Worm (Caenorhabditis elegans) whole organism, midembryonic: Measurements from ENCODE around the gene cpr-9.

Source experiments
- T22C8.4 ChIP-seq: fragments of 200-800 bp; sonication (Bioruptor generic); IDR thresholded peaks from 2 replicates; pipeline ENCODE4 v1.3.6; 2022; ENCODE audit warnings: missing genetic modification characterization, missing compliant biosample characterization
- cog-1 ChIP-seq: sonication (generic microtip); optimal IDR thresholded peaks from 2 replicates; lab custom pipeline; 2016; ENCODE audit warnings: missing genetic modification characterization, missing compliant biosample characterization
- flt-1 ChIP-seq: fragments of 200-800 bp; sonication (Bioruptor generic); IDR thresholded peaks from 2 replicates; pipeline ENCODE4 v1.3.6; 2022; ENCODE audit warnings: missing genetic modification characterization, missing compliant biosample characterization
- klf-2 ChIP-seq: fragments of 200-800 bp; sonication (Bioruptor generic); conservative IDR thresholded peaks from 2 replicates; pipeline ENCODE4 v1.3.6; 2022; ENCODE audit warnings: missing genetic modification reagents, missing genetic modification characterization, missing compliant biosample characterization
- med-1 ChIP-seq: sonication (generic microtip); optimal IDR thresholded peaks from 2 replicates; lab custom pipeline; 2017; ENCODE audit warnings: missing genetic modification characterization, mild to moderate bottlenecking, missing compliant biosample characterization, antibody characterized with exemption, missing genetic modification reagents; ENCODE audit not compliant: insufficient read depth
- ref-1 ChIP-seq: fragments of 200-800 bp; sonication (Bioruptor generic); conservative IDR thresholded peaks from 2 replicates; pipeline ENCODE4 v1.3.6; 2022; ENCODE audit warnings: missing genetic modification reagents, missing genetic modification characterization, missing compliant biosample characterization
- tab-1 ChIP-seq: fragments of 200-800 bp; sonication (Bioruptor generic); IDR thresholded peaks from 2 replicates; pipeline ENCODE4 v1.3.6; 2022; ENCODE audit warnings: missing genetic modification characterization, missing compliant biosample characterization
- ztf-23 ChIP-seq: fragments of 200-800 bp; sonication (Bioruptor generic); IDR thresholded peaks from 2 replicates; pipeline ENCODE4 v1.3.6; 2022; ENCODE audit warnings: missing genetic modification reagents, missing genetic modification characterization, missing compliant biosample characterization
- ztf-29 ChIP-seq: fragments of 200-800 bp; sonication (Bioruptor generic); IDR thresholded peaks from 2 replicates; pipeline ENCODE4 v1.3.6; 2022; ENCODE audit warnings: missing genetic modification reagents, missing genetic modification characterization, missing compliant biosample characterization

Gene cpr-9

DNA sequence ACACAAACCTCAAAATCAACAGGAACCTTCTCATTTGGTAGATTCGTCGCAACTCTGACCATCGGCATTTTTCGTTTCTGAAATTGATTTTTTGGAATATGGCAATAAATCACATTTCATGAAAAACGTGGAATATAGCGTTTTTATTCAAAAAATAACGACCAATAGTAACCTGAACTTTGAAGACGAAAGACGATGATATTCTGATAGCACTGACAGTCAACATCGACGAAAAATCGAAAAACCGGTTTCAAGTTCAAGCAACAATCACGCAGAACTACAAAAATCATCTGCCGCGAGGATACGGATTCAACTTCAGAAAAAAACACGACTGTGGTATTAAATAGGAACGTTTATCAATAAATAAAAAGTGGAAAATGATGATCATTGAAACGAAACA, 24.7 kb upstream of the cpr-9 start, which contains the start of gene mif-2:
mif-2 (minus strand) TSS at position 281 of the 400 bp plus-strand sequence.
- no peak for TF ChIP-seq ztf-29 (GFP tag; lab: Robert Waterston, UW)
- no peak for TF ChIP-seq med-1 (GFP tag; lab: Kevin White, UChicago)

DNA sequence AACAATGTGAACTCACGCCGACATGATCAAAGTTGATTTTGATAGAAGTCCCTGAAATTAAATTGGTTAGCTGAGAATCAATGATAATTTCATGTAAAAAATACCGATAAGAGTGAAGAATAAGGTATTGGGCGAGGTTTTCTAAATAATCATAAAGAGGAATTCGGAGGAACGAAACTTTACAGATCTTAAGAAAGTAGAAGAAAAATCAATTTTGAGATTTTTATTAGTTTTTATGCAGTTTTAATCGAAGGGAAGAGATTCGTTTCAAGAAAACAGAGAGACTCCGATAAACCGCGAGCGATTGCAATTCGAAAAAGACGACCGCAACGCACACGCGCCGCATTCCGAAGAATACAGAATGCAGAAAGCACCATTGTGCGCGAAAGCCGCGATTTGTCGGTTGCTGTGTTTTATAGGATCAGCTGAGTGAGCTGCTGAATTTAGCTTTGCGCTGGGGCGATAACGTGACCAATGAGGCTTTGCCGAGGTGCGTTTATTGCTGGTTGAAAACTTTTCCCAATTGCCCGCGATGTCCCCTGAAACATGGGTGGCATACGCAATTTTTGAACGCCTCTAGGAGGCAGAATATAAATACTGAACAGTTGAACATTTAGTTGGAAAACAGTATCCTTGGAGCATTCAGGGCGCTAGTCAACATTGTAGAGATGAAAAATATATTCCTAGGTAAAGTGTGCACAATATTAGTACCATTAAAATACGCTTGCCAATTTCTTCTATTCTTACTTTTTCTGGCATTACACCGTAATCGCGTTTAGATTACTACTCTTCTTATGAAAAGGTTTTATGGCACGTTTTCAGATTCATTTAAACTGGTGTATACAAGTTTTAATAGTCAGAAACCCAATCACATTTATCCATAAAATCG, 22.9 kb upstream of the cpr-9 start, which contains the start of gene snr-4:
snr-4 (minus strand) TSS at position 51 of the 889 bp plus-strand sequence.
- TF ChIP-seq med-1 (GFP tag; lab: Kevin White, UChicago) (no peak), klf-2 (GFP tag; lab: Robert Waterston, UW) (no peak), T22C8.4 (no peak), ztf-29 (GFP tag; lab: Robert Waterston, UW) (peak; percentile 94), cog-1 (tag; lab: Kevin White, UChicago) (peak; percentile 28), ref-1 (GFP tag; lab: Robert Waterston, UW) (peak; percentile 41; the same call in 1 of the 2 replicates), flt-1 (GFP tag; lab: Robert Waterston, UW) (peak; percentile 87), ztf-23 (GFP tag; lab: Robert Waterston, UW) (peak; percentile 75; the same call in 1 of the 2 replicates), tab-1 (GFP tag; lab: Robert Waterston, UW) (0 out of 2 replicates have a peak, but pooled peaks have one; percentile 72)

DNA sequence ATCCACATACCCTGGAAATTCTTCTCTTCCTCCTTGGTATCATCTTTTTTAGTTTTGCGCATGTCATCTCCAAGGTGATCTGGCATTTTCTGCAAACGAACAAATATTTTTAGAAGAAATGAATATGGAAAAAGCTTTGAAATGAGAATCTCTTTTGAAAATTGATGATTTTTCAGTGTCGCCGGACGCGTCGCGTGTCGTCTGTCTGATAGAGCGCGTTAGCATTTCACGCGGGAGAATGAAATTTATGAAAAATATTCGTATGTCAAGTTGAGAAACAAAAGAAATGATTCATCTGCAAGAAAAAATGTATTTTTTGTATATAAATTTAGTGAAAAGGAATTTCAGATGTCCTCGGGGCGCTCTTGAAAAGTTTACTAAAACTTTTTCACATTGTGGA, 20.5 kb upstream of the cpr-9 start, which contains the start of gene rpt-1:
rpt-1 (minus strand) TSS at position 89 of the 400 bp plus-strand sequence.
- no peak for TF ChIP-seq ztf-29 (GFP tag; lab: Robert Waterston, UW)
- 0 out of 2 replicates have a peak, but pooled peaks have one; percentile 26 for TF ChIP-seq flt-1 (GFP tag; lab: Robert Waterston, UW)

DNA sequence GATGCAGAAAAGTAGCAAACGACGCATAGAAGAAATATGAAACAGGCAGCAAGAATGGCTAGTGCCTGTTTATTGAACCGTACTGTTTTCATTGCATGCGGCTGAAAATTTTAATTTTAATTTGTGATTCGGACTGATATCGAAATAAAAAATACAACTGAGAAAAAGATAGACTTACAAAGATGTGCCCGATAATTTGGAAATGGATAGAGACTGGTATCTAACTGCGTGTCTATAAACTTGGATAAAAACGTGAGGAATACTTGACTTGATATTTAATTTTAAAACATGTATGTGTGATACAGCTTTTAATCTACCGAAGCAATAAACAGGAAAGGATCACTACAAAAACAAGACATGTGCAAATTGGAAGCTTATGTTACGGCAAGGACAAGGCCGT, 17.5 kb upstream of the cpr-9 start, which contains the start of gene mans-2:
mans-2 (minus strand) TSS at position 101 of the 400 bp plus-strand sequence.
- TF ChIP-seq klf-2 (GFP tag; lab: Robert Waterston, UW) (no peak), flt-1 (GFP tag; lab: Robert Waterston, UW) (no peak), T22C8.4 (no peak), ref-1 (GFP tag; lab: Robert Waterston, UW) (no peak), med-1 (GFP tag; lab: Kevin White, UChicago) (no peak), ztf-29 (GFP tag; lab: Robert Waterston, UW) (no peak), cog-1 (tag; lab: Kevin White, UChicago) (no peak), tab-1 (GFP tag; lab: Robert Waterston, UW) (no peak), ztf-23 (GFP tag; lab: Robert Waterston, UW) (no peak)

DNA sequence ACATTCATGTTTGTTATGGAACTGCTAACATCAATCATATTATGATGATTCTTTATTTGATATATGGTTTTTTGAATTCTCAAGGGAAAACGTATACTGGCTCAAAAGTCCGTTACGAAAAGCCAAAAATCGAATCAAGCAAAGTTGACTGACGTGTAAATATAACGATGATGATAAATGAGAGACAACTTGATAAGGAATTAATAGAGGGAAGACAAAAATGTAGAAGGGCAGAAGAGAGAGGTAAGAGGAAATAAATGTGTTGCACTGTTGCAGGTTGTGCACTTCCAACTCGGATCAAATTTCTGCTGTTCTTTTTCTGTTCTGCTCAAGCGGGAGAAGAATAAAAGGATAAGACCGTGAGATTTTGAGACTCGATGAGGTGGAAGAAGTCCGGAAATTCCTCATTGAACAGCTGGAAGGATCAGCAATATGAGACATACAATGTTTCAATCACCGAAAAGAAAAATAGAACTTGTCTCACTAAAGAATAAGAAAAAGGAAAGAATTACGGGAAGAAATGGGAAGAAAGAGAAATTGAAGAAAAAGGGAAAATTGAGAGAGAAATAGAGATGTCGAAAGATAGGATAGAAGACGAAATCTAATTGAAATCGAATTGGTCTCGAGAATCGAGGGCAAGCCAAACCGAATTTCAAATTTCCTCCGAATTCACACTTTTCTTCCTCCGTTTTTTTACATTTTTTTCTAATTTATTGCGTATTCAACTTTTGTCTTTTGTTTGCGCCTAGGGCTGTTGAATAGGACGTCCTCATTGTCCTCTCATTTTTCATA, 16.6 kb upstream of the cpr-9 start:
- TF ChIP-seq flt-1 (GFP tag; lab: Robert Waterston, UW), result no peak
- TF ChIP-seq ztf-29 (GFP tag; lab: Robert Waterston, UW), result no peak
- no peak for TF ChIP-seq ref-1 (GFP tag; lab: Robert Waterston, UW)
- TF ChIP-seq tab-1 (GFP tag; lab: Robert Waterston, UW), result no peak
- TF ChIP-seq klf-2 (GFP tag; lab: Robert Waterston, UW), result no peak
- TF ChIP-seq med-1 (GFP tag; lab: Kevin White, UChicago), result no peak
- TF ChIP-seq cog-1 (tag; lab: Kevin White, UChicago), result no peak
- TF ChIP-seq ztf-23 (GFP tag; lab: Robert Waterston, UW), result no peak
- no peak for TF ChIP-seq T22C8.4

DNA sequence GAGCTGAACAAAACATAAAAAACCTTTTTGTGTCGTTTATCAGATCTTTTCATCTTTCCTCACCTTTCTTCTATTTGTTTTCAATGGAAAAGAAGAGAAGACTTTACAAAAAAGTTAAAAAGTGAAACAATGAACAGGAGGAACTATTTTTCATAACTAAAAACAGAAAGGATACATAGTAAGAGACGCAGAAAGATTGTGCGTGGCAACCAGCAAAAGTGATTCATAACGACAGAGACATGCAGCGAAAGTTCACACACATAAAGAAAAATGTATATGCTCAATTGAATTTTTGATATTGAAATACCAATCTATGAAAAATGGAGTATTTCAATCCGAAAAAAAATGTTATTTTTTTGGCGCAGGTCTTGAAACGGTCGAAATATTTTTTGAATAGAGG, 13.0 kb upstream of the cpr-9 start:
- TF ChIP-seq ztf-29 (GFP tag; lab: Robert Waterston, UW), result no peak
- no peak for TF ChIP-seq tab-1 (GFP tag; lab: Robert Waterston, UW)
- no peak for TF ChIP-seq ref-1 (GFP tag; lab: Robert Waterston, UW)
- TF ChIP-seq klf-2 (GFP tag; lab: Robert Waterston, UW), result no peak
- TF ChIP-seq T22C8.4, result no peak
- TF ChIP-seq ztf-23 (GFP tag; lab: Robert Waterston, UW), result no peak
- TF ChIP-seq cog-1 (tag; lab: Kevin White, UChicago), result no peak
- TF ChIP-seq flt-1 (GFP tag; lab: Robert Waterston, UW), result no peak
- no peak for TF ChIP-seq med-1 (GFP tag; lab: Kevin White, UChicago)

DNA sequence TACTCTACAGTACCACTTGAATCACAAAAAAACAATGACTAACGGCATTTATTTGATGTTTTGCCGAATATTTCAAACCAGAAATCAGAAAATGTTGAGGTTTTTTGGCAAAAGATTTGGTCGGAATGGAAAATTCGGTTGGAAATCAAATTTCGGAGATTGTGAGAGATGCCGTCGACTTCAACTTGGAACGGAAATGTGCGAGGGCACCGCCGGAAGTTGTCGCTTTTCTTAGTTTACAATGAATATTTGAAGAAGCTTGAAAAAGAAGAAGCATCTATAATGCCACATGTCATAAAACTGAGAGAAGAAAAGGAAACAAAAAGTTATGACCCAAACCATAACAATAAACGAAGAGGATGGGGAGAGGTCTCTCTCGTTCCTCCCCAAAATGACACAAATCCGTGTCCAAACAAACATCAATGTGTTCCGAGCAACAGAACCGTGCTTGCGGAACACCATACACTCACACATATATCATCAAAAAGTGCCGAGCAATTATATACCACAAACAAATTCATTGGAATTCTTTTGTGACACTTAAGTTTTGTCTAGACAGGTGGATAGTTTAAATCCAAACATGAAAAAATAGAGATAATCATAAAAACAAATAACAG, 12.2 kb upstream of the cpr-9 start:
- TF ChIP-seq cog-1 (tag; lab: Kevin White, UChicago) (no peak), ref-1 (GFP tag; lab: Robert Waterston, UW) (no peak), tab-1 (GFP tag; lab: Robert Waterston, UW) (no peak), T22C8.4 (no peak), med-1 (GFP tag; lab: Kevin White, UChicago) (no peak), flt-1 (GFP tag; lab: Robert Waterston, UW) (no peak), ztf-29 (GFP tag; lab: Robert Waterston, UW) (no peak), klf-2 (GFP tag; lab: Robert Waterston, UW) (no peak), ztf-23 (GFP tag; lab: Robert Waterston, UW) (no peak)

DNA sequence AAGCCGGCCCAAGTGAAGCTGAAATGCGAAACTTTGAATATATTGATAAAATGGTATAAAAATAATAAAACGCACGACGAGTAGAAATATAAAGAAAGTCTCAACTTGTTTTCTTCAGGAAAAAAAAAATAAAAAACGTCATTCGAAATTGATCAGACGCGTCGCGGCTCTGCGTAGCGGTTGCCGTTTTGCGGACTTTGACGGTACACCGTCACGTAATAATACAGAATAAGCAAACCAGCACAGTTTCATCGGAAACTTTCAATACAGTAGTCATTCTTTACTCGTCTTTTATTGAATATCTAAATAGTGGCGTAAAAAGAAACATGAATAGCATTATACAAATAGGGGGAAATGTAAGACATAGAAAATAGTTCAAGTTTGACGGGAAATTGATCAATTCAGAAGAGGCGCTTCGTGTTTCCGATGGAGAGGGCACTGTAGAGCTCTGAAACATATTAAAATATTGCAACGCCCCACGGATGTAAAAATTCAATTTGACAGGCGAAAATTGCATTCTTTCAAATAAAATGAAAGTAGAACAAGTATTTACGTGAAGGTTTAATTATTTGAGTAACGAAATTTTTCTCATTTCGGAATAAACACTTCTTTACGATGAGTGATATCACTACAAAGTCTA, 9.0 kb upstream of the cpr-9 start, which contains the start of the genes cyl-1 and C52E4.7:
cyl-1 (minus strand) TSS at position 18 of the 640 bp plus-strand sequence.
C52E4.7 (plus strand) TSS at position 590 of the 640 bp plus-strand sequence.
- no peak for TF ChIP-seq ztf-29 (GFP tag; lab: Robert Waterston, UW)
- TF ChIP-seq flt-1 (GFP tag; lab: Robert Waterston, UW), result no peak
- TF ChIP-seq ref-1 (GFP tag; lab: Robert Waterston, UW), result no peak
- no peak for TF ChIP-seq tab-1 (GFP tag; lab: Robert Waterston, UW)
- TF ChIP-seq T22C8.4, result no peak
- TF ChIP-seq cog-1 (tag; lab: Kevin White, UChicago), result no peak
- TF ChIP-seq ztf-23 (GFP tag; lab: Robert Waterston, UW), result no peak
- no peak for TF ChIP-seq klf-2 (GFP tag; lab: Robert Waterston, UW)
- no peak for TF ChIP-seq med-1 (GFP tag; lab: Kevin White, UChicago)
